Worm (Caenorhabditis elegans) whole organism, late embryonic: ENCODE results near the gene Y102F5A.1.

Source experiments
- K02D7.2 ChIP-seq: sonication (generic microtip); optimal IDR thresholded peaks from 2 replicates; lab custom pipeline; 2017; ENCODE audit warnings: mild to moderate bottlenecking, missing genetic modification characterization, missing compliant biosample characterization
- Y22D7AL.16 ChIP-seq: sonication (generic microtip); optimal IDR thresholded peaks from 2 replicates; lab custom pipeline; 2016; ENCODE audit warnings: missing genetic modification characterization, missing compliant biosample characterization
- ahr-1 ChIP-seq: sonication (generic microtip); optimal IDR thresholded peaks from 2 replicates; lab custom pipeline; 2016; ENCODE audit warnings: missing genetic modification characterization, missing compliant biosample characterization
- ceh-2 ChIP-seq: sonication (generic microtip); optimal IDR thresholded peaks from 2 replicates; lab custom pipeline; 2016; ENCODE audit warnings: missing genotype, missing genetic modification characterization, missing compliant biosample characterization
- ceh-30 ChIP-seq: fragments of 150-350 bp; optimal IDR thresholded peaks from 2 replicates; lab custom pipeline; 2014; ENCODE audit warnings: missing biosample characterization, missing genetic modification characterization
- ceh-31 ChIP-seq: sonication (generic microtip); optimal IDR thresholded peaks from 2 replicates; lab custom pipeline; 2016; ENCODE audit warnings: missing genetic modification characterization, missing compliant biosample characterization
- ceh-45 ChIP-seq: fragments of 200-800 bp; sonication (Bioruptor generic); IDR thresholded peaks from 2 replicates; pipeline ENCODE4 v1.3.6; 2022; ENCODE audit warnings: missing genetic modification reagents, missing genetic modification characterization, missing compliant biosample characterization
- ceh-48 ChIP-seq: sonication (generic microtip); optimal IDR thresholded peaks from 2 replicates; lab custom pipeline; 2016; ENCODE audit warnings: missing genetic modification characterization, inconsistent platforms, missing compliant biosample characterization
- ceh-6 ChIP-seq: fragments of 200-800 bp; sonication (Bioruptor generic); optimal IDR thresholded peaks from 2 replicates; lab custom pipeline; 2018; ENCODE audit warnings: mild to moderate bottlenecking, missing genetic modification characterization, missing compliant biosample characterization
- ceh-9 ChIP-seq: sonication (generic microtip); optimal IDR thresholded peaks from 2 replicates; lab custom pipeline; 2016; ENCODE audit warnings: mild to moderate bottlenecking, missing genetic modification characterization, inconsistent platforms, missing compliant biosample characterization
- che-1 ChIP-seq: sonication (generic microtip); optimal IDR thresholded peaks from 2 replicates; lab custom pipeline; 2016; ENCODE audit warnings: mild to moderate bottlenecking, missing genetic modification characterization, missing compliant biosample characterization
- dmd-4 ChIP-seq: sonication (generic microtip); optimal IDR thresholded peaks from 2 replicates; lab custom pipeline; 2016; ENCODE audit warnings: borderline replicate concordance, missing genetic modification characterization, missing compliant biosample characterization
- dve-1 ChIP-seq: sonication (generic microtip); optimal IDR thresholded peaks from 2 replicates; lab custom pipeline; 2017; ENCODE audit warnings: antibody characterized with exemption, mild to moderate bottlenecking, missing genetic modification characterization, missing compliant biosample characterization
- elt-2 ChIP-seq: sonication (generic microtip); optimal IDR thresholded peaks from 2 replicates; lab custom pipeline; 2016; ENCODE audit warnings: missing genetic modification reagents, missing genetic modification characterization, missing compliant biosample characterization
- fax-1 ChIP-seq: sonication (generic microtip); optimal IDR thresholded peaks from 2 replicates; lab custom pipeline; 2016; ENCODE audit warnings: missing genotype, missing genetic modification characterization, missing compliant biosample characterization
- fkh-10 ChIP-seq: fragments of 150-350 bp; optimal IDR thresholded peaks from 2 replicates; lab custom pipeline; 2014; ENCODE audit warnings: missing biosample characterization, missing genetic modification reagents, missing genetic modification characterization
- fkh-6 ChIP-seq: sonication (generic microtip); optimal IDR thresholded peaks from 2 replicates; lab custom pipeline; 2016; ENCODE audit warnings: missing genetic modification characterization, missing compliant biosample characterization
- hlh-13 ChIP-seq: fragments of 200-800 bp; sonication (Bioruptor generic); optimal IDR thresholded peaks from 2 replicates; lab custom pipeline; 2018; ENCODE audit warnings: mild to moderate bottlenecking, missing genetic modification characterization, missing compliant biosample characterization
- hlh-15 ChIP-seq: sonication (generic microtip); optimal IDR thresholded peaks from 2 replicates; lab custom pipeline; 2016; ENCODE audit warnings: missing genetic modification characterization, missing compliant biosample characterization
- hlh-6 ChIP-seq: sonication (generic microtip); optimal IDR thresholded peaks from 2 replicates; lab custom pipeline; 2016; ENCODE audit warnings: missing genotype, missing genetic modification characterization, missing compliant biosample characterization
- hlh-8 ChIP-seq: sonication (generic microtip); optimal IDR thresholded peaks from 2 replicates; lab custom pipeline; 2016; ENCODE audit warnings: missing genotype, missing genetic modification characterization, missing compliant biosample characterization
- lim-6 ChIP-seq: sonication (generic microtip); optimal IDR thresholded peaks from 2 replicates; lab custom pipeline; 2016; ENCODE audit warnings: missing genetic modification characterization, missing compliant biosample characterization
- madf-2 ChIP-seq: sonication (generic microtip); optimal IDR thresholded peaks from 2 replicates; lab custom pipeline; 2017; ENCODE audit warnings: missing genetic modification characterization, missing compliant biosample characterization
- nhr-232 ChIP-seq: sonication (generic microtip); optimal IDR thresholded peaks from 2 replicates; lab custom pipeline; 2016; ENCODE audit warnings: missing genetic modification characterization, missing compliant biosample characterization
- npax-4 ChIP-seq: sonication (generic microtip); optimal IDR thresholded peaks from 2 replicates; lab custom pipeline; 2016; ENCODE audit warnings: missing genetic modification characterization, missing compliant biosample characterization
- odd-2 ChIP-seq: sonication (generic microtip); optimal IDR thresholded peaks from 2 replicates; lab custom pipeline; 2017; ENCODE audit warnings: antibody characterized with exemption, mild to moderate bottlenecking, missing genetic modification characterization, missing compliant biosample characterization
- pax-1 ChIP-seq: fragments of 150-350 bp; optimal IDR thresholded peaks from 2 replicates; lab custom pipeline; 2014; ENCODE audit warnings: missing biosample characterization, missing genetic modification characterization
- pqm-1 ChIP-seq: sonication (generic microtip); optimal IDR thresholded peaks from 2 replicates; lab custom pipeline; 2016; ENCODE audit warnings: missing genetic modification characterization, missing compliant biosample characterization
- sox-4 ChIP-seq: sonication (generic microtip); optimal IDR thresholded peaks from 2 replicates; lab custom pipeline; 2017; ENCODE audit warnings: mild to moderate bottlenecking, missing genetic modification characterization, inconsistent platforms, missing compliant biosample characterization
- syd-9 ChIP-seq: sonication (generic microtip); optimal IDR thresholded peaks from 2 replicates; lab custom pipeline; 2016; ENCODE audit warnings: mild to moderate bottlenecking, missing genetic modification characterization, moderate library complexity, missing compliant biosample characterization
- tbx-2 ChIP-seq: sonication (generic microtip); optimal IDR thresholded peaks from 2 replicates; lab custom pipeline; 2016; ENCODE audit warnings: missing genetic modification characterization, missing compliant biosample characterization
- tbx-7 ChIP-seq: sonication (generic microtip); optimal IDR thresholded peaks from 2 replicates; lab custom pipeline; 2016; ENCODE audit warnings: missing genotype, missing genetic modification characterization, missing compliant biosample characterization
- ttx-3 ChIP-seq: sonication (generic microtip); optimal IDR thresholded peaks from 2 replicates; lab custom pipeline; 2016; ENCODE audit warnings: missing genetic modification reagents, missing genetic modification characterization, missing compliant biosample characterization
- unc-3 ChIP-seq, 2 experiments: fragments of 200-800 bp in 1 of 2; sonication (Bioruptor generic) in 1 of 2; sonication (generic microtip) in 1 of 2; conservative IDR thresholded peaks in 1 of 2; optimal IDR thresholded peaks in 1 of 2; 2 replicates each; pipeline versions ENCODE4 v1.3.6 to Lab custom; 2016 to 2022; ENCODE audit warnings: missing compliant biosample characterization in 2 of 2, missing genetic modification characterization in 2 of 2, missing genetic modification reagents in 1 of 2
- unc-42 ChIP-seq: sonication (generic microtip); optimal IDR thresholded peaks from 2 replicates; lab custom pipeline; 2016; ENCODE audit warnings: missing genotype, missing genetic modification characterization, missing compliant biosample characterization
- unc-55 ChIP-seq: sonication (generic microtip); optimal IDR thresholded peaks from 2 replicates; lab custom pipeline; 2017; ENCODE audit warnings: missing biosample characterization, missing genetic modification reagents, missing genetic modification characterization
- unc-86 ChIP-seq: sonication (generic microtip); optimal IDR thresholded peaks from 2 replicates; lab custom pipeline; 2016; ENCODE audit warnings: missing genetic modification characterization, missing compliant biosample characterization
- zip-5 ChIP-seq: sonication (generic microtip); optimal IDR thresholded peaks from 2 replicates; lab custom pipeline; 2016; ENCODE audit warnings: missing genetic modification characterization, missing compliant biosample characterization

Y102F5A.1 gene

ce11 chrX:11784230-11784629 is at the start of gene Y102F5A.1:
Gene Y102F5A.1 (minus strand): TSS chrX:11784330.
- TF ChIP-seq fax-1 (tag; lab: Kevin White, UChicago) (no peak), unc-3 (GFP tag; conservative IDR thresholded peaks at IDR 0.05; lab: Robert Waterston, UW) (no peak), unc-3 (tag; optimal IDR thresholded peaks at IDR 0.05; lab: Kevin White, UChicago) (no peak), Y22D7AL.16 (tag; lab: Kevin White, UChicago) (no peak), K02D7.2 (tag; lab: Kevin White, UChicago) (no peak), ceh-31 (tag; lab: Kevin White, UChicago) (no peak), npax-4 (tag; lab: Kevin White, UChicago) (no peak), hlh-6 (tag; lab: Kevin White, UChicago) (no peak), hlh-13 (GFP tag; lab: Kevin White, UChicago) (no peak), madf-2 (tag; lab: Kevin White, UChicago) (no peak), hlh-15 (tag; lab: Kevin White, UChicago) (no peak), tbx-7 (tag; lab: Kevin White, UChicago) (no peak), ceh-2 (tag; lab: Kevin White, UChicago) (no peak), syd-9 (tag; lab: Kevin White, UChicago) (no peak), ahr-1 (tag; lab: Kevin White, UChicago) (no peak), unc-42 (no peak), tbx-2 (tag; lab: Kevin White, UChicago) (no peak), ceh-9 (tag; lab: Kevin White, UChicago) (no peak), ceh-48 (tag; lab: Kevin White, UChicago) (no peak), ceh-30 (no peak)

- TF ChIP-seq elt-2 (tag; lab: Kevin White, UChicago) (no peak), pax-1 (tag; lab: Kevin White, UChicago) (no peak), ceh-9 (tag; lab: Kevin White, UChicago) (no peak), unc-55 (GFP tag; lab: Kevin White, UChicago) (no peak), pqm-1 (tag; lab: Kevin White, UChicago) (no peak), dve-1 (no peak), dmd-4 (tag; lab: Kevin White, UChicago) (no peak), ttx-3 (tag; lab: Kevin White, UChicago) (no peak), hlh-15 (tag; lab: Kevin White, UChicago) (no peak), ceh-45 (GFP tag; lab: Robert Waterston, UW) (no peak), hlh-13 (GFP tag; lab: Kevin White, UChicago) (no peak), che-1 (tag; lab: Kevin White, UChicago) (no peak)
These were observed 44.5 kb upstream of the Y102F5A.1 start for ce11 chrX:11828661-11829060.

ce11 chrX:11827528-11827927 is 43.4 kb upstream of the Y102F5A.1 start:
- no peak for TF ChIP-seq sox-4 (tag; lab: Kevin White, UChicago)

ce11 chrX:11826892-11827291 is 42.8 kb upstream of the Y102F5A.1 start:
- TF ChIP-seq zip-5, result no peak
- no peak for TF ChIP-seq odd-2 (tag; lab: Kevin White, UChicago)
- no peak for TF ChIP-seq lim-6 (tag; lab: Kevin White, UChicago)
- TF ChIP-seq unc-86 (tag; lab: Kevin White, UChicago), result no peak
- no peak for TF ChIP-seq ceh-6 (GFP tag; lab: Kevin White, UChicago)
- no peak for TF ChIP-seq fkh-10 (GFP tag; lab: Kevin White, UChicago)
- TF ChIP-seq fkh-6 (tag; lab: Kevin White, UChicago), result no peak
- TF ChIP-seq madf-2 (tag; lab: Kevin White, UChicago), result no peak
- TF ChIP-seq dve-1, result no peak
- TF ChIP-seq hlh-8 (tag; lab: Kevin White, UChicago), result no peak
- no peak for TF ChIP-seq Y22D7AL.16 (tag; lab: Kevin White, UChicago)
- TF ChIP-seq syd-9 (tag; lab: Kevin White, UChicago), result no peak
- no peak for TF ChIP-seq nhr-232
- TF ChIP-seq, all 69 proteins: peak for 0
